Fruit fly (Drosophila melanogaster) whole organism, pupa: ENCODE results near the gene CecA2.

Experiments used
- CG10348 ChIP-seq: fragments of 200-800 bp; sonication (Bioruptor generic); IDR thresholded peaks from 2 replicates; pipeline ENCODE4 v1.3.6; 2022; ENCODE audit warnings: missing biosample characterization, missing genetic modification characterization
- CG12605 ChIP-seq: fragments of 200-800 bp; sonication (Bioruptor generic); IDR thresholded peaks from 2 replicates; pipeline ENCODE4 v1.3.6; 2022; ENCODE audit warnings: missing biosample characterization, missing genetic modification characterization
- CG13204 ChIP-seq: fragments of 200-800 bp; sonication (Bioruptor generic); optimal IDR thresholded peaks from 2 replicates; lab custom pipeline; 2018; ENCODE audit warnings: missing biosample characterization, mild to moderate bottlenecking, missing genetic modification characterization, moderate library complexity
- CG14655 ChIP-seq: fragments of 200-800 bp; sonication (Bioruptor generic); optimal IDR thresholded peaks from 3 replicates; lab custom pipeline; 2017; ENCODE audit warnings: mild to moderate bottlenecking, missing biosample characterization, missing genetic modification reagents, missing genetic modification characterization
- CG15710 ChIP-seq: fragments of 200-800 bp; sonication (Bioruptor generic); optimal IDR thresholded peaks from 2 replicates; lab custom pipeline; 2018; ENCODE audit warnings: missing biosample characterization, mild to moderate bottlenecking, missing genetic modification characterization, moderate library complexity
- CG17806 ChIP-seq: fragments of 200-800 bp; sonication (Bioruptor generic); optimal IDR thresholded peaks from 2 replicates; lab custom pipeline; 2018; ENCODE audit warnings: missing biosample characterization, mild to moderate bottlenecking, missing genetic modification characterization, moderate library complexity
- CG32121 ChIP-seq: fragments of 200-800 bp; sonication (Bioruptor generic); IDR thresholded peaks from 2 replicates; pipeline ENCODE4 v1.3.6; 2022; ENCODE audit warnings: missing biosample characterization, missing genetic modification characterization
- CG34367 ChIP-seq: fragments of 200-800 bp; sonication (Bioruptor generic); optimal IDR thresholded peaks from 2 replicates; lab custom pipeline; 2018; ENCODE audit warnings: missing biosample characterization, mild to moderate bottlenecking, missing genetic modification characterization
- CG4496 ChIP-seq: fragments of 200-800 bp; sonication (Bioruptor generic); IDR thresholded peaks from 3 replicates; pipeline ENCODE4 v1.3.6; 2022; ENCODE audit warnings: missing biosample characterization, missing genetic modification characterization
- CG8159 ChIP-seq: fragments of 200-800 bp; sonication (Bioruptor generic); optimal IDR thresholded peaks from 3 replicates; lab custom pipeline; 2018; ENCODE audit warnings: missing biosample characterization, mild to moderate bottlenecking, missing genetic modification characterization, moderate library complexity
- CG8301 ChIP-seq: fragments of 200-800 bp; sonication (Bioruptor generic); optimal IDR thresholded peaks from 2 replicates; lab custom pipeline; 2018; ENCODE audit warnings: missing biosample characterization, mild to moderate bottlenecking, missing genetic modification characterization
- CG9948 ChIP-seq: fragments of 200-800 bp; sonication (Bioruptor generic); optimal IDR thresholded peaks from 2 replicates; lab custom pipeline; 2018; ENCODE audit warnings: missing biosample characterization, mild to moderate bottlenecking, missing genetic modification characterization, moderate library complexity
- D1 ChIP-seq: fragments of 200-800 bp; sonication (Bioruptor generic); optimal IDR thresholded peaks from 2 replicates; lab custom pipeline; 2018; ENCODE audit warnings: missing biosample characterization, mild to moderate bottlenecking, missing genetic modification characterization, moderate library complexity
- EcR ChIP-seq: fragments of 200-800 bp; sonication (Bioruptor generic); optimal IDR thresholded peaks from 3 replicates; lab custom pipeline; 2019; ENCODE audit warnings: missing biosample characterization, missing genetic modification characterization, mild to moderate bottlenecking, moderate library complexity, missing genetic modification reagents
- Ets98B ChIP-seq: fragments of 200-800 bp; sonication (Bioruptor generic); IDR thresholded peaks from 2 replicates; pipeline ENCODE4 v1.3.6; 2022; ENCODE audit warnings: missing biosample characterization, missing genetic modification characterization
- Pif1A ChIP-seq: fragments of 200-800 bp; sonication (Bioruptor generic); optimal IDR thresholded peaks from 3 replicates; lab custom pipeline; 2016; ENCODE audit warnings: missing biosample characterization, missing genetic modification characterization
- Pif1B ChIP-seq: fragments of 200-800 bp; sonication (Bioruptor generic); optimal IDR thresholded peaks from 3 replicates; lab custom pipeline; 2016; ENCODE audit warnings: missing biosample characterization, missing genetic modification characterization
- Snoo ChIP-seq: fragments of 200-800 bp; sonication (Bioruptor generic); optimal IDR thresholded peaks from 3 replicates; lab custom pipeline; 2017; ENCODE audit warnings: missing biosample characterization, mild to moderate bottlenecking, missing genetic modification characterization, inconsistent platforms
- fd96Ca ChIP-seq: fragments of 200-800 bp; sonication (Bioruptor generic); IDR thresholded peaks from 3 replicates; pipeline ENCODE4 v1.3.6; 2022; ENCODE audit warnings: missing biosample characterization, missing genetic modification characterization
- gl ChIP-seq: fragments of 200-800 bp; sonication (Bioruptor generic); optimal IDR thresholded peaks from 2 replicates; lab custom pipeline; 2018; ENCODE audit warnings: missing biosample characterization, mild to moderate bottlenecking, missing genetic modification characterization
- rn ChIP-seq: fragments of 200-800 bp; sonication (Bioruptor generic); IDR thresholded peaks from 2 replicates; pipeline ENCODE4 v1.3.6; 2022; ENCODE audit warnings: missing biosample characterization, missing genetic modification characterization

Gene CecA2

DNA sequence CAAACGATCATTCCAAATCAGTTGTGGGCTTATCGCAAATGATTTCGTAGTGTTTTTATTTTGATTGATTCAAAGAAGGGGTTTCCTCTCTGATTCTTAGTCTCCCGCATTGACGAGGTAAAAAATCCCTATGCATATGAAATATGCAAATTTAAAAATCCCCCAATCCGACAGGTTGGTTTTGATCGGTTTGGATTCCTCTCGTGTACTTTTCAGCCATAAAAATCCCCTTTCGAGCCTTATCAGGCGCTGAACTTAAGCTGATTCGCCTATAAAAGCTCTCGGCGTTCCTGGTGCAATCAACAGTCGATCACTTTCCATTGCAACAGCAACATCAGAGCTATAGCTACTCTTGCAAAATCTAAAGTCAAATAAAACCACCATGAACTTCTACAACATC is at the start of gene CecA2:
CecA2 (plus strand) TSS at position 301 of the 400 bp plus-strand sequence.
- TF ChIP-seq EcR (GFP tag; lab: Kevin White, UChicago), result no peak
- no peak for TF ChIP-seq gl (tag; lab: Kevin White, UChicago)
- no peak for TF ChIP-seq CG8159
- no peak for TF ChIP-seq CG10348
- TF ChIP-seq fd96Ca (GFP tag; lab: Robert Waterston, UW), result no peak
- TF ChIP-seq CG14655 (GFP tag; lab: Kevin White, UChicago), result no peak
- TF ChIP-seq CG8301 (tag; lab: Kevin White, UChicago), result no peak
- no peak for TF ChIP-seq CG9948 (tag; lab: Kevin White, UChicago)

DNA sequence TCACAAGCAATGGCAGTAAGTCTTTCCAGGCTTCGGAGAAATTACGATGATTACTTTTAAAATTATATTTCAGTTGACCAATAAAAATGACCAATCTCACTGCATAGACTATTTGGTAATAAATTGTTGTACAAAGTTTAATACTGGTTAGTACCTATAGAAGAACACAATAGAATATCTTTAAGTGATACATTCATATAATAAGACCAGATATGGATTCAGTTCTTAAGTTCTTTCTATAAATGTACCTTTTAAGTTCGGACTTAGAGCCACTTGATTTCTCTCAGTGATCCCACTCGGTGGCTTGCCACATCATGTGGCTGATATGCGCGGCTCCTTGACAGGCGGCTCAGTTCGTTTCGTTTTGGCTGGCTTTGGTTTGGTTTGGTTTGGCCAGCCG is 48.7 kb upstream of the CecA2 start:
- TF ChIP-seq Snoo (no peak), Ets98B (peak; percentile 32; the same call in 1 of the 2 replicates)
- TF ChIP-seq, all 21 proteins: peak for 1

dm6 chr3R:30164162-30164561 is 47.8 kb upstream of the CecA2 start:
- TF ChIP-seq D1 (tag; lab: Kevin White, UChicago), result no peak
- TF ChIP-seq fd96Ca (GFP tag; lab: Robert Waterston, UW), result peak; percentile 85
- TF ChIP-seq Pif1B, result peak; percentile 57
- TF ChIP-seq CG14655 (GFP tag; lab: Kevin White, UChicago), result peak; percentile 77
- TF ChIP-seq Pif1A, result peak; percentile 46
- TF ChIP-seq CG17806 (tag; lab: Kevin White, UChicago), result peak; percentile 32
- no peak for TF ChIP-seq CG15710 (tag; lab: Kevin White, UChicago)
- peak; percentile 72 for TF ChIP-seq CG8301 (tag; lab: Kevin White, UChicago)
- TF ChIP-seq gl (tag; lab: Kevin White, UChicago), result no peak
- TF ChIP-seq CG13204 (GFP tag; lab: Kevin White, UChicago), result no peak
- peak; percentile 70 for TF ChIP-seq CG12605 (GFP tag; lab: Robert Waterston, UW)
- TF ChIP-seq CG34367 (tag; lab: Kevin White, UChicago), result no peak
- TF ChIP-seq CG32121, result peak; percentile 92
- no peak for TF ChIP-seq EcR (GFP tag; lab: Kevin White, UChicago)
- TF ChIP-seq CG8159, result no peak
- peak; percentile 59; the same call in 1 of the 2 replicates for TF ChIP-seq rn (GFP tag; lab: Robert Waterston, UW)
- TF ChIP-seq CG9948 (tag; lab: Kevin White, UChicago), result peak; percentile 5
- peak; percentile 12 for TF ChIP-seq Snoo
- TF ChIP-seq CG10348, result no peak
- TF ChIP-seq Ets98B, result peak; percentile 87
- TF ChIP-seq CG4496 (GFP tag; lab: Robert Waterston, UW), result peak; percentile 88

DNA sequence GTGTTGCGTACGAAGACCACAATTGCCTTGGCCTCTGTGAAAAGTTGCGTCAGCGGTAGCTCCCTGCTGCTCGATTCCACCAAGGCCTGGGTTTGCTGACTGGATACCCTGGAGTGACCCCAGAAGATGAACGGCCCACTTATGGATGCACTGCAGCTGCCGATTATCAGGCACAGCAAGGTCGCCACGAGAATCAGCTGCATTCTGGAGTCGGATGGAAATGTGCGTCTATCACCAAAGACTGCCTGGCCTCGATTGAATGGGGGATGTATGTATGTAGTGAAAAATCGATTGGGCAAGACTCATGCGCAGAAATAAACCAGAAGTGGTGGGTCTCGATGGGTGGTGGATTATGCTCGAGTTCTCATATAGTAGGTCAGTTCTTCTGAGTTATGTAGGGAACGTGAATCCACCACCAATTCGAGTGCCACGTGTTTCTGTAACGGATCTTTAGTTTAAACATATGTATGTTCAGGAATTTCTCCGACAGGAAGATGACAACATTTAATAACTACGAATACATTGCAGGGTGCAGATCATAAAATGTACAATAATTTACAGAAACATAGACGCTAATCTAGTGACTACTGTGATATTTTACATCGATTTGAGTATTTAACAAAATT is 45.7 kb upstream of the CecA2 start, which contains the start of gene VhaAC45RP:
VhaAC45RP (minus strand) TSS at position 261 of the 626 bp plus-strand sequence.
- TF ChIP-seq D1 (tag; lab: Kevin White, UChicago) (no peak), EcR (GFP tag; lab: Kevin White, UChicago) (no peak), CG14655 (GFP tag; lab: Kevin White, UChicago) (no peak), CG8301 (tag; lab: Kevin White, UChicago) (no peak)

dm6 chr3R:30170671-30171667 is 41.0 kb upstream of the CecA2 start, which contains the start of gene Rsod:
TSS of gene Rsod (minus strand) at chr3R:30171207.
- peak; percentile 87 for TF ChIP-seq Pif1B
- TF ChIP-seq CG32121, result peak; percentile 93
- peak; percentile 81 for TF ChIP-seq Snoo
- TF ChIP-seq fd96Ca (GFP tag; lab: Robert Waterston, UW), result peak; percentile 92
- peak; percentile 67 for TF ChIP-seq CG34367 (tag; lab: Kevin White, UChicago)
- peak; percentile 13 for TF ChIP-seq D1 (tag; lab: Kevin White, UChicago)
- peak; percentile 72 for TF ChIP-seq CG9948 (tag; lab: Kevin White, UChicago)
- peak; percentile 90 for TF ChIP-seq CG12605 (GFP tag; lab: Robert Waterston, UW)
- peak; percentile 73 for TF ChIP-seq CG17806 (tag; lab: Kevin White, UChicago)
- peak; percentile 86 for TF ChIP-seq CG14655 (GFP tag; lab: Kevin White, UChicago)
- TF ChIP-seq CG10348, result peak; percentile 59
- peak; percentile 95 for TF ChIP-seq Ets98B
- TF ChIP-seq CG15710 (tag; lab: Kevin White, UChicago), result peak; percentile 70
- peak; percentile 80 for TF ChIP-seq CG8301 (tag; lab: Kevin White, UChicago)
- peak; percentile 27 for TF ChIP-seq EcR (GFP tag; lab: Kevin White, UChicago)
- no peak for TF ChIP-seq CG13204 (GFP tag; lab: Kevin White, UChicago)
- peak; percentile 86 for TF ChIP-seq Pif1A
- peak; percentile 72 for TF ChIP-seq CG8159
- TF ChIP-seq gl (tag; lab: Kevin White, UChicago), result peak; percentile 21
- TF ChIP-seq CG4496 (GFP tag; lab: Robert Waterston, UW), result peak; percentile 96
- peak; percentile 91 for TF ChIP-seq rn (GFP tag; lab: Robert Waterston, UW)
- TF ChIP-seq, all 21 proteins: peak for 20
